Worm (Caenorhabditis elegans) whole organism, L4 larva: ENCODE data around the gene gid-7.

Experiments
- ceh-82 ChIP-seq: sonication (generic microtip); optimal IDR thresholded peaks from 2 replicates; lab custom pipeline; 2017; ENCODE audit warnings: missing biosample characterization, missing genetic modification characterization
- daf-12 ChIP-seq: fragments of 150-350 bp; optimal IDR thresholded peaks from 2 replicates; lab custom pipeline; 2014; ENCODE audit warnings: missing biosample characterization, missing genetic modification reagents, missing genetic modification characterization
- dpl-1 ChIP-seq: fragments of 150-350 bp; optimal IDR thresholded peaks from 2 replicates; lab custom pipeline; 2014; ENCODE audit warnings: missing biosample characterization, missing genetic modification reagents, missing genetic modification characterization
- lin-29 ChIP-seq: fragments of 200-800 bp; sonication (Bioruptor generic); IDR thresholded peaks from 2 replicates; pipeline ENCODE4 v1.3.6; 2022; ENCODE audit warnings: missing genetic modification reagents, missing genetic modification characterization, missing compliant biosample characterization
- mdl-1 ChIP-seq, 2 experiments: fragments of 150-350 bp in 1 of 2; sonication (generic microtip) in 1 of 2; optimal IDR thresholded peaks; 2 replicates each; lab custom pipeline; 2014 to 2017; ENCODE audit warnings: missing biosample characterization in 2 of 2, missing genetic modification characterization in 2 of 2
- nhr-11 ChIP-seq: fragments of 150-350 bp; optimal IDR thresholded peaks from 2 replicates; lab custom pipeline; 2014; ENCODE audit warnings: missing biosample characterization, missing genetic modification characterization
- nhr-25 ChIP-seq: sonication (generic microtip); optimal IDR thresholded peaks from 2 replicates; lab custom pipeline; 2017; ENCODE audit warnings: missing genetic modification characterization, mild to moderate bottlenecking, missing compliant biosample characterization, antibody characterized with exemption, moderate library complexity, borderline replicate concordance; ENCODE audit not compliant: insufficient read depth
- nhr-28 ChIP-seq: fragments of 150-350 bp; optimal IDR thresholded peaks from 2 replicates; lab custom pipeline; 2014; ENCODE audit warnings: missing biosample characterization, missing genetic modification characterization

ce11 chrV:3773618-3774017 lies 16.7 kb upstream of the gid-7 start:
- no peak for TF ChIP-seq mdl-1 (tag; optimal IDR thresholded peaks at IDR 0.05; lab: Kevin White, UChicago)
- no peak for TF ChIP-seq nhr-11 (tag; lab: Kevin White, UChicago)
- TF ChIP-seq daf-12 (tag; lab: Kevin White, UChicago): no peak
- TF ChIP-seq dpl-1 (GFP tag; lab: Kevin White, UChicago): no peak
- TF ChIP-seq nhr-28 (tag; lab: Kevin White, UChicago): no peak
- TF ChIP-seq ceh-82 (tag; lab: Kevin White, UChicago): no peak
- TF ChIP-seq lin-29 (GFP tag; lab: Robert Waterston, UW): no peak
- TF ChIP-seq nhr-25 (tag; lab: Kevin White, UChicago): no peak
